Fruit fly (Drosophila melanogaster) whole organism, embryonic: ENCODE measurements around the gene CG4653.

Experiments
- CG10274 ChIP-seq: fragments of 200-800 bp; sonication (Bioruptor generic); optimal IDR thresholded peaks from 3 replicates; lab custom pipeline; 2017; ENCODE audit warnings: missing biosample characterization, mild to moderate bottlenecking, missing genetic modification characterization
- CG11504 ChIP-seq: fragments of 200-800 bp; sonication (Bioruptor generic); optimal IDR thresholded peaks from 3 replicates; lab custom pipeline; 2019; ENCODE audit warnings: missing biosample characterization, mild to moderate bottlenecking, missing genetic modification characterization, moderate library complexity
- CG12659 ChIP-seq: fragments of 200-800 bp; sonication (Bioruptor generic); optimal IDR thresholded peaks from 3 replicates; lab custom pipeline; 2017; ENCODE audit warnings: mild to moderate bottlenecking, missing biosample characterization, missing genetic modification reagents, missing genetic modification characterization
- CG13424 ChIP-seq: fragments of 200-800 bp; sonication (Bioruptor generic); optimal IDR thresholded peaks from 2 replicates; lab custom pipeline; 2019; ENCODE audit warnings: missing biosample characterization, mild to moderate bottlenecking, missing genetic modification characterization, moderate library complexity
- CG15514 ChIP-seq: fragments of 200-800 bp; sonication (Bioruptor generic); optimal IDR thresholded peaks from 3 replicates; lab custom pipeline; 2017; ENCODE audit warnings: missing biosample characterization, missing genetic modification characterization, mild to moderate bottlenecking, moderate library complexity, missing genetic modification reagents
- CG17361 ChIP-seq: fragments of 200-800 bp; sonication (Bioruptor generic); IDR thresholded peaks from 3 replicates; pipeline ENCODE4 v1.3.6; 2022; ENCODE audit warnings: missing biosample characterization, missing genetic modification characterization
- CG17385 ChIP-seq: fragments of 200-800 bp; sonication (Bioruptor generic); optimal IDR thresholded peaks from 3 replicates; lab custom pipeline; 2018; ENCODE audit warnings: missing biosample characterization, mild to moderate bottlenecking, missing genetic modification characterization
- CG18599 ChIP-seq: fragments of 200-800 bp; sonication (Bioruptor generic); optimal IDR thresholded peaks from 3 replicates; lab custom pipeline; 2017; ENCODE audit warnings: missing biosample characterization, missing genetic modification characterization, mild to moderate bottlenecking, moderate library complexity, missing genetic modification reagents
- CG2120 ChIP-seq: fragments of 200-800 bp; sonication (Bioruptor generic); optimal IDR thresholded peaks from 3 replicates; lab custom pipeline; 2016; ENCODE audit warnings: missing biosample characterization, missing genetic modification characterization
- CG30403 ChIP-seq: fragments of 200-800 bp; sonication (Bioruptor generic); optimal IDR thresholded peaks from 3 replicates; lab custom pipeline; 2016; ENCODE audit warnings: missing biosample characterization, missing genetic modification characterization
- CG32532 ChIP-seq: fragments of 200-800 bp; sonication (Bioruptor generic); IDR thresholded peaks from 2 replicates; pipeline ENCODE4 v1.3.6; 2022; ENCODE audit warnings: missing biosample characterization, missing genetic modification characterization
- CG6689 ChIP-seq: fragments of 200-800 bp; sonication (Bioruptor generic); IDR thresholded peaks from 2 replicates; pipeline ENCODE4 v1.3.6; 2022; ENCODE audit warnings: missing biosample characterization, missing genetic modification characterization
- CG6791 ChIP-seq: fragments of 200-800 bp; sonication (Bioruptor generic); IDR thresholded peaks from 3 replicates; pipeline ENCODE4 v1.3.6; 2022; ENCODE audit warnings: missing biosample characterization, missing genetic modification characterization; ENCODE audit not compliant: partially characterized antibody
- CG7556 ChIP-seq: fragments of 200-800 bp; sonication (Bioruptor generic); optimal IDR thresholded peaks from 2 replicates; lab custom pipeline; 2017; ENCODE audit warnings: missing biosample characterization, mild to moderate bottlenecking, missing genetic modification characterization
- CG7839 ChIP-seq: fragments of 200-800 bp; sonication (Bioruptor generic); optimal IDR thresholded peaks from 3 replicates; lab custom pipeline; 2018; ENCODE audit warnings: missing biosample characterization, mild to moderate bottlenecking, missing genetic modification characterization, moderate library complexity
- CG9437 ChIP-seq: fragments of 200-800 bp; sonication (Bioruptor generic); optimal IDR thresholded peaks from 2 replicates; lab custom pipeline; 2018; ENCODE audit warnings: missing biosample characterization, mild to moderate bottlenecking, missing genetic modification characterization
- CG9727 ChIP-seq: fragments of 200-800 bp; sonication (Bioruptor generic); optimal IDR thresholded peaks from 3 replicates; lab custom pipeline; 2017; ENCODE audit warnings: missing biosample characterization, mild to moderate bottlenecking, missing genetic modification characterization
- D19A ChIP-seq: fragments of 200-800 bp; optimal IDR thresholded peaks from 3 replicates; lab custom pipeline; 2019; ENCODE audit warnings: missing biosample characterization, mild to moderate bottlenecking, missing genetic modification characterization, moderate library complexity
- Dek ChIP-seq: fragments of 200-800 bp; sonication (Bioruptor generic); optimal IDR thresholded peaks from 3 replicates; lab custom pipeline; 2019; ENCODE audit warnings: missing biosample characterization, mild to moderate bottlenecking, missing genetic modification characterization, moderate library complexity
- Dp ChIP-seq: fragments of 200-800 bp; sonication (Bioruptor generic); optimal IDR thresholded peaks from 2 replicates; lab custom pipeline; 2018; ENCODE audit warnings: missing biosample characterization, mild to moderate bottlenecking, missing genetic modification characterization, moderate library complexity
- Eip74EF ChIP-seq, 2 experiments: fragments of 200-800 bp in 1 of 2; fragments of >200 bp in 1 of 2; sonication (Bioruptor generic) in 1 of 2; optimal IDR thresholded peaks; 2 replicates each; lab custom pipeline; 2017 to 2019; ENCODE audit warnings: missing biosample characterization in 2 of 2, missing genetic modification characterization in 2 of 2, mild to moderate bottlenecking in 1 of 2, moderate library complexity in 1 of 2
- Elba2 ChIP-seq: fragments of 200-800 bp; sonication (Bioruptor generic); optimal IDR thresholded peaks from 3 replicates; lab custom pipeline; 2016; ENCODE audit warnings: missing biosample characterization, missing genetic modification characterization
- Ets65A ChIP-seq: fragments of 200-800 bp; sonication (Bioruptor generic); peaks from one replicate; lab custom pipeline; 2016; ENCODE audit warnings: missing biosample characterization, missing genetic modification characterization
- HmgD ChIP-seq: fragments of 200-800 bp; sonication (Bioruptor generic); optimal IDR thresholded peaks from 3 replicates; lab custom pipeline; 2016; ENCODE audit warnings: missing biosample characterization, missing genetic modification characterization
- HmgZ ChIP-seq: fragments of 200-800 bp; sonication (Bioruptor generic); optimal IDR thresholded peaks from 2 replicates; lab custom pipeline; 2018; ENCODE audit warnings: missing biosample characterization, mild to moderate bottlenecking, missing genetic modification characterization
- Med ChIP-seq: fragments of 200-800 bp; sonication (Bioruptor generic); peaks from one replicate; lab custom pipeline; 2016; ENCODE audit warnings: missing biosample characterization, missing genetic modification characterization, mild to moderate bottlenecking, inconsistent platforms, moderate library complexity
- Meics ChIP-seq: fragments of 200-800 bp; sonication (Bioruptor generic); optimal IDR thresholded peaks from 2 replicates; lab custom pipeline; 2017; ENCODE audit warnings: missing biosample characterization, mild to moderate bottlenecking, missing genetic modification characterization
- Nf-YC ChIP-seq: fragments of 200-800 bp; optimal IDR thresholded peaks from 3 replicates; lab custom pipeline; 2019; ENCODE audit warnings: missing biosample characterization, mild to moderate bottlenecking, missing genetic modification characterization, moderate library complexity
- Sin3A ChIP-seq: fragments of >200 bp; optimal IDR thresholded peaks from 2 replicates; lab custom pipeline; 2018
- Spps ChIP-seq: fragments of 200-800 bp; sonication (Bioruptor generic); optimal IDR thresholded peaks from 2 replicates; lab custom pipeline; 2018; ENCODE audit warnings: missing biosample characterization, mild to moderate bottlenecking, missing genetic modification characterization
- Sry-δ ChIP-seq: fragments of 200-800 bp; sonication (Bioruptor generic); optimal IDR thresholded peaks from 2 replicates; lab custom pipeline; 2016; ENCODE audit warnings: missing biosample characterization, missing genetic modification characterization
- Trl ChIP-seq, 3 experiments: fragments of >200 bp in 2 of 3; fragments of 200-800 bp in 1 of 3; sonication (Bioruptor generic) in 1 of 3; optimal IDR thresholded peaks; 2 replicates in 1 of 3; 3 replicates in 2 of 3; lab custom pipeline; 2016 to 2017; ENCODE audit warnings: missing biosample characterization in 1 of 3, missing genetic modification characterization in 1 of 3
- Xbp1 ChIP-seq: fragments of 200-800 bp; sonication (Bioruptor generic); optimal IDR thresholded peaks from 3 replicates; lab custom pipeline; 2016; ENCODE audit warnings: missing biosample characterization, mild to moderate bottlenecking, missing genetic modification characterization
- cas ChIP-seq: fragments of 200-800 bp; sonication (Bioruptor generic); IDR thresholded peaks from 2 replicates; pipeline ENCODE4 v1.3.6; 2022; ENCODE audit warnings: missing biosample characterization, missing genetic modification characterization
- chinmo ChIP-seq: fragments of 200-800 bp; sonication (Bioruptor generic); IDR thresholded peaks from 4 replicates; pipeline ENCODE4 v1.3.6; 2022; ENCODE audit warnings: missing biosample characterization, missing genetic modification characterization; ENCODE audit not compliant: partially characterized antibody
- da ChIP-seq: fragments of 200-800 bp; sonication (Bioruptor generic); optimal IDR thresholded peaks from 2 replicates; lab custom pipeline; 2016; ENCODE audit warnings: missing biosample characterization, missing genetic modification characterization
- ems ChIP-seq: fragments of 200-800 bp; sonication (Bioruptor generic); optimal IDR thresholded peaks from 3 replicates; lab custom pipeline; 2016; ENCODE audit warnings: missing biosample characterization, missing genetic modification characterization
- ewg ChIP-seq: fragments of 200-800 bp; sonication (Bioruptor generic); optimal IDR thresholded peaks from 3 replicates; lab custom pipeline; 2017; ENCODE audit warnings: mild to moderate bottlenecking, missing biosample characterization, missing genetic modification reagents, missing genetic modification characterization
- gem ChIP-seq: fragments of 200-800 bp; sonication (Bioruptor generic); optimal IDR thresholded peaks from 2 replicates; lab custom pipeline; 2019; ENCODE audit warnings: missing biosample characterization, mild to moderate bottlenecking, missing genetic modification characterization, moderate library complexity
- gfzf ChIP-seq: fragments of 200-800 bp; sonication (Bioruptor generic); optimal IDR thresholded peaks from 2 replicates; lab custom pipeline; 2016; ENCODE audit warnings: missing biosample characterization, mild to moderate bottlenecking, missing genetic modification characterization, moderate library complexity
- maf-S ChIP-seq: fragments of 200-800 bp; sonication (Bioruptor generic); optimal IDR thresholded peaks from 2 replicates; lab custom pipeline; 2016; ENCODE audit warnings: missing biosample characterization, missing genetic modification characterization
- nmo ChIP-seq: fragments of 200-800 bp; sonication (Bioruptor generic); optimal IDR thresholded peaks from 2 replicates; lab custom pipeline; 2018; ENCODE audit warnings: missing biosample characterization, mild to moderate bottlenecking, missing genetic modification characterization, moderate library complexity
- onecut ChIP-seq: fragments of 200-800 bp; sonication (Bioruptor generic); IDR thresholded peaks from 2 replicates; pipeline ENCODE4 v1.3.6; 2022; ENCODE audit warnings: missing biosample characterization, missing genetic modification characterization
- phol ChIP-seq: fragments of 200-800 bp; sonication (Bioruptor generic); optimal IDR thresholded peaks from 3 replicates; lab custom pipeline; 2018; ENCODE audit warnings: missing biosample characterization, mild to moderate bottlenecking, missing genetic modification characterization, moderate library complexity
- row ChIP-seq: fragments of 200-800 bp; sonication (Bioruptor generic); IDR thresholded peaks from 3 replicates; pipeline ENCODE4 v1.3.6; 2022; ENCODE audit warnings: missing biosample characterization, missing genetic modification characterization
- sd ChIP-seq: fragments of 200-800 bp; sonication (Bioruptor generic); optimal IDR thresholded peaks from 3 replicates; lab custom pipeline; 2018; ENCODE audit warnings: missing biosample characterization, mild to moderate bottlenecking, missing genetic modification characterization, moderate library complexity
- sens ChIP-seq: fragments of 200-800 bp; sonication (Bioruptor generic); peaks from one replicate; lab custom pipeline; 2016; ENCODE audit warnings: missing biosample characterization, missing genetic modification characterization

CG4653 gene

DNA sequence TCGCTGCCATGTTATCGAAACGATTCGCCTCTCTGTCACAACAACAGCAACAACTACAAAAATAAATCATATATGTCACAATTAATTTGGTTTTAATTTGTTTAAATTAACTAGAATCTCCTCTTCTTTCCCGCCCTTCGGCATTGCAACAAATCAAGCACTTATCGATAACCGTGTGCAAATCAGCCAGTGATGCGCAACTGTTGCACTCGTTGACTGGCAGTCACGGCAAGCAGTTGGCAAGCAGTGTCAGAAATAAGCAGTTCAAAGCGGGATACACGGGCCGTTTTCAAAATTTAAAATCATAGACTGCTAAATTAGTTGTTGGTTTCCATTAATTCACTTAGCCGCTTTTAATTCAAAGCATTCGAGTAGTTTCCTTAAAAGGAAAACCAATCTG lies 20.1 kb upstream of the CG4653 start, which contains the start of gene Axs (continued):
- TF ChIP-seq da: no peak
- TF ChIP-seq maf-S (GFP tag; lab: Kevin White, UChicago): no peak
- peak in 1 of 2 experiments; percentile 81 for TF ChIP-seq Eip74EF (GFP tag; optimal IDR thresholded peaks at IDR 0.05; lab: Kevin White, UChicago)
- peak; percentile 75 for TF ChIP-seq CG6791
- TF ChIP-seq sd (tag; lab: Kevin White, UChicago): peak; percentile 18
- peak; percentile 48 for TF ChIP-seq Sin3A (lab: Kevin White, UChicago)
- peak; percentile 28 for TF ChIP-seq Dek (tag; lab: Kevin White, UChicago)
- peak; percentile 98 for TF ChIP-seq Dp
- no peak for TF ChIP-seq Elba2 (GFP tag; lab: Kevin White, UChicago)
- peak; percentile 9 for TF ChIP-seq Nf-YC
- TF ChIP-seq gfzf (GFP tag; lab: Kevin White, UChicago): peak; percentile 36
- peak; percentile 78 for TF ChIP-seq CG17385 (GFP tag; lab: Kevin White, UChicago)
- peak; percentile 24 for TF ChIP-seq HmgD (GFP tag; lab: Kevin White, UChicago)
- peak; percentile 51 for TF ChIP-seq HmgZ (tag; lab: Kevin White, UChicago)
- TF ChIP-seq gem (tag; lab: Kevin White, UChicago): peak; percentile 17
- TF ChIP-seq phol: peak; percentile 45
- TF ChIP-seq onecut: 0 out of 2 replicates have a peak, but pooled peaks have one; percentile 7

DNA sequence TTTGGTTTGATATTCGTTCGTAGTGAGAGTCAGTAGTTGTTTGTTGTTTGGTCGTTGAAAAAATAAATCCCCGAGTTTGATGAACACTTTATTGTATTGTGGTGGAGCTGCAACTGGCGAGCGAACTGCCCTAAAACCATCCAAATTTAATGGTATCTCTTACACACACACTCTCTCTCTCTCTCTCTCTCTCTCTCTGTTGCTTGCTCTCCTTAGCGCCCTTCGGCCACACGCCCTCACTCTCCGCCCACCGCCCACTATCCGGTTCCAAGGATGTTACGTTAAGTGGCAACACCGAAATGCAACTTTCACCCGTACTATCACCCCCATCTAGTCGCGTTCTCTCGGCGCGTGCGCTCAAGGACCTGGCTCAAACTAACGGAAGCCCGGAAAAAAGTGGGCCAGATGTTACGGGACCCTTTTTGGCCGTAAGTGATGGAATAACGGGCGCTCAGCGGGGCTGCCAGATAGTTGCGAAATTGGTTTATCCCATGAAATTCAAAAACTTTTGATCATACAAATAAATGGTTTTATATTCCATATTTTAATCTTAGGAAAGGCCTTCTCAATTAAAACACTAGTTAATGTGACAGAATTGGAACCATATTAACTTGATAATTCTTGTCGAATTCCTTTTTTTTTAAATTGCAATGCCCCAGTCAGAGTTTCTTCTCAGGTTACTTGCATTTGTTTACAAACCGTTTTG lies 16.3 kb upstream of the CG4653 start:
- TF ChIP-seq CG12659 (GFP tag; lab: Kevin White, UChicago) (peak; percentile 2), gem (tag; lab: Kevin White, UChicago) (peak; percentile 7), CG13424 (tag; lab: Kevin White, UChicago) (peak; percentile 0), CG15514 (GFP tag; lab: Kevin White, UChicago) (peak; percentile 24), chinmo (GFP tag; lab: Robert Waterston, UW) (0 out of 4 replicates have a peak, but pooled peaks have one; percentile 25), Sry-δ (peak; percentile 15), Ets65A (GFP tag; lab: Kevin White, UChicago) (peak; percentile 76), CG7839 (tag; lab: Kevin White, UChicago) (peak; percentile 5), CG2120 (GFP tag; lab: Kevin White, UChicago) (peak; percentile 17), sens (GFP tag; lab: Kevin White, UChicago) (peak; percentile 78), CG9727 (GFP tag; lab: Kevin White, UChicago) (peak; percentile 15), CG6689 (GFP tag; lab: Robert Waterston, UW) (0 out of 2 replicates have a peak, but pooled peaks have one; percentile 8), phol (peak; percentile 20), Meics (GFP tag; lab: Kevin White, UChicago) (peak; percentile 1), CG11504 (tag; lab: Kevin White, UChicago) (peak; percentile 38), CG7556 (peak; percentile 3), CG32532 (GFP tag; lab: Robert Waterston, UW) (no peak), CG10274 (no peak), Med (GFP tag; lab: Kevin White, UChicago) (peak; percentile 36), CG9437 (GFP tag; lab: Kevin White, UChicago) (peak; percentile 15), ewg (GFP tag; lab: Kevin White, UChicago) (peak; percentile 80), row (GFP tag; lab: Robert Waterston, UW) (0 out of 3 replicates have a peak, but pooled peaks have one; percentile 24), Trl (optimal IDR thresholded peaks at IDR 0.05; lab: Kevin White, UChicago) (peak; percentile 56 to 79), Trl (GFP tag; optimal IDR thresholded peaks at IDR 0.05; lab: Kevin White, UChicago) (no peak), Spps (no peak), D19A (tag; lab: Kevin White, UChicago) (peak; percentile 9), CG30403 (GFP tag; lab: Kevin White, UChicago) (peak; percentile 16), gfzf (GFP tag; lab: Kevin White, UChicago) (peak; percentile 13), ems (no peak), CG17361 (GFP tag; lab: Robert Waterston, UW) (0 out of 3 replicates have a peak, but pooled peaks have one; percentile 29), nmo (GFP tag; lab: Kevin White, UChicago) (peak; percentile 24), Xbp1 (GFP tag; lab: Kevin White, UChicago) (no peak), CG18599 (GFP tag; lab: Kevin White, UChicago) (peak; percentile 38), cas (GFP tag; lab: Robert Waterston, UW) (no peak)
